Worm (Caenorhabditis elegans) whole organism, midembryonic: ENCODE results near the gene T06C12.14.
"Not testable (repeated sequence)": the region's sequence is repeated elsewhere in the genome, so short reads cannot be mapped to it uniquely, and the experiment has no call there.

ENCODE experiments used
- T22C8.4 ChIP-seq: fragments of 200-800 bp; sonication (Bioruptor generic); IDR thresholded peaks from 2 replicates; pipeline ENCODE4 v1.3.6; 2022; ENCODE audit warnings: missing genetic modification characterization, missing compliant biosample characterization
- cog-1 ChIP-seq: sonication (generic microtip); optimal IDR thresholded peaks from 2 replicates; lab custom pipeline; 2016; ENCODE audit warnings: missing genetic modification characterization, missing compliant biosample characterization
- flt-1 ChIP-seq: fragments of 200-800 bp; sonication (Bioruptor generic); IDR thresholded peaks from 2 replicates; pipeline ENCODE4 v1.3.6; 2022; ENCODE audit warnings: missing genetic modification characterization, missing compliant biosample characterization
- klf-2 ChIP-seq: fragments of 200-800 bp; sonication (Bioruptor generic); conservative IDR thresholded peaks from 2 replicates; pipeline ENCODE4 v1.3.6; 2022; ENCODE audit warnings: missing genetic modification reagents, missing genetic modification characterization, missing compliant biosample characterization
- med-1 ChIP-seq: sonication (generic microtip); optimal IDR thresholded peaks from 2 replicates; lab custom pipeline; 2017; ENCODE audit warnings: missing genetic modification characterization, mild to moderate bottlenecking, missing compliant biosample characterization, antibody characterized with exemption, missing genetic modification reagents; ENCODE audit not compliant: insufficient read depth
- ref-1 ChIP-seq: fragments of 200-800 bp; sonication (Bioruptor generic); conservative IDR thresholded peaks from 2 replicates; pipeline ENCODE4 v1.3.6; 2022; ENCODE audit warnings: missing genetic modification reagents, missing genetic modification characterization, missing compliant biosample characterization
- tab-1 ChIP-seq: fragments of 200-800 bp; sonication (Bioruptor generic); IDR thresholded peaks from 2 replicates; pipeline ENCODE4 v1.3.6; 2022; ENCODE audit warnings: missing genetic modification characterization, missing compliant biosample characterization
- ztf-23 ChIP-seq: fragments of 200-800 bp; sonication (Bioruptor generic); IDR thresholded peaks from 2 replicates; pipeline ENCODE4 v1.3.6; 2022; ENCODE audit warnings: missing genetic modification reagents, missing genetic modification characterization, missing compliant biosample characterization
- ztf-29 ChIP-seq: fragments of 200-800 bp; sonication (Bioruptor generic); IDR thresholded peaks from 2 replicates; pipeline ENCODE4 v1.3.6; 2022; ENCODE audit warnings: missing genetic modification reagents, missing genetic modification characterization, missing compliant biosample characterization

The T06C12.14 gene

DNA sequence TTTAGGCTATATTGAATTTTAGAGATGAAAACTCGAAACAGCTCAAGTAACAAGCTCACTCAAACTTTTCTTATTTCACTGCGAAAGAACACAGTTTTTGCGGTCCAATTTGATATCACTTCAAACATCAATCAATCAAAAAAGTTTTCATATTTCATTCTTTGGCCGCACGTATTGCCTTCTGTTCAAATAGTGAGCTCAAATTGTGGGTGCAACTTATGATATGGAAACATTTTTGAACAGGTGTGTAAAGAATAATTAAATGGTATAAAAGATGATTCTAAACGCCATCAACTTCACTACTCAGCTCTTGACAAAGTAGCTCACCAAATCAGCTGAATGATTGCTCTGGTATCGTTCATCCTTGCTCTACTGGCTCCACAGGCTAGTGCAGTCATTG is at the start of gene T06C12.14:
Gene T06C12.14 (plus strand): TSS at position 301 of the 400 bp plus-strand sequence.
- TF ChIP-seq med-1 (no peak), klf-2 (GFP tag; lab: Robert Waterston, UW) (no peak), ztf-29 (GFP tag; lab: Robert Waterston, UW) (no peak), flt-1 (no peak), cog-1 (tag; lab: Kevin White, UChicago) (no peak), T22C8.4 (GFP tag; lab: Robert Waterston, UW) (no peak), ref-1 (no peak), tab-1 (no peak), ztf-23 (GFP tag; lab: Robert Waterston, UW) (no peak)

DNA sequence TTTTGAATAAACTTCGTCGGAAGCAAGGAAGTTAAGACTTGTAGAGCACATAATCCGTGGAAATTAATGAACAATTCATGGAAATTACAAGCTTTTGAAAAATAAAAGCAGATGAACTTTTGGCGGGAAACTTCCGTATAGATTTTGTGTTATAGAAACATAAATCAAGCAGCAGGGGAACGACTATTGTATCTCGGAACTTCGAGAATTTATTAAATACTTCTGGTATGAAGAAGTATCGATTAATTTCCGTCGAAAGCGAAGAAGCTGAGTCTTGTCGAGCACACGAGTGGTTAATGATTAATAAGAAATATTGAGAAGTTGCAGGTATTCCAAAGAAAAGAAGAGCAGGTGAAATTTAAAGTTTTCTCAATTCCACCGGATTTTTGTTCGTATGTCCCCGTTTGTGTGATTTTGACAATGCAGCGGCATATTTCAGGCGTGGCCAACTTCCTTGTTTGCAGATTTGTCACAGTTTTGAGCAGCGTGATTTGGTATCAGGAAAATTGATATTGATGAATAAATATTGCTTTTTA is 49.5 kb upstream of the T06C12.14 start, which contains the start of gene srh-147:
Gene srh-147 (minus strand): TSS at position 51 of the 536 bp plus-strand sequence.
- TF ChIP-seq tab-1; cog-1 (tag; lab: Kevin White, UChicago); ref-1: not testable (repeated sequence)

DNA sequence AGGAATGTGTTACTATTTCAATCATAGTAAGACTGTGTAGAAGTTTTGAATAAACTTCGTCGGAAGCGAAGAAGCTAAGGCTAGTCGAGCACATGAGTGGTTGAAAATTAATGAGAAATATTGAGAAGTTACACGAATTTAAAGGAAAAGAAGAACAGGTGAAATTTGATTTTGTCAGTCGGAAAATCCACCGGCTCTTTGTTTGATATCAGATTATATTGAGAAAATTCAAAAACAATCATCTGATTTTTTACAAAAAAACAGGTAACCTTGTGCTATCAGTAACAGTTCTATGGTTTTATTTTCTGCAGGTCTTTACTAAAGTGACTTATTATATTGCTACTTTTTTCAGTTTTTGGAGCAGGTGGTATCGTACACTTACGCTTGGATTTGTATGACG is 41.5 kb upstream of the T06C12.14 start, which contains the start of gene srh-148:
Gene srh-148 (minus strand): TSS at position 101 of the 400 bp plus-strand sequence.
- TF ChIP-seq med-1 (no peak), ztf-29 (GFP tag; lab: Robert Waterston, UW) (no peak), ztf-23 (GFP tag; lab: Robert Waterston, UW) (no peak)

DNA sequence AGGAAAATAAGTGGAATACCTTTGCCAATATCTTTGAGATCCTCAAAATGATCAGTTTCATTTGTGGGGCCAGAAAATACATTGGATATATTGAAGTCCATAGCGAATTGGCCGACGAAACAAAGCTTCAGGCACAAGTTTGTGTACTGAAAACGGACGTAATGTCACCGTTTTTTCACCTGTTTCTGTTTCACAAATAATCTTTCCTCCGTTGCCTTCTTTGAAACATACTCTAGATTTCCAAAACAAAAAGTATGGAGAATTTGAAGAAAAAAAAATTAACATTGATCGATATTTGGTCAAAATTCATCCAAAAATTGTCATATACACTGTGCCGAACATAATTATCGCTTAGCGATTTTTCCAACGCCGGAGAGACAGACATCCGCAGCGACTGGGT is 37.2 kb upstream of the T06C12.14 start, which contains the start of gene srz-12:
Gene srz-12 (minus strand): TSS at position 101 of the 400 bp plus-strand sequence.
- no peak for TF ChIP-seq T22C8.4 (GFP tag; lab: Robert Waterston, UW)
- TF ChIP-seq ref-1, result no peak
- no peak for TF ChIP-seq med-1
- TF ChIP-seq ztf-29 (GFP tag; lab: Robert Waterston, UW), result no peak
- TF ChIP-seq cog-1 (tag; lab: Kevin White, UChicago), result no peak
- TF ChIP-seq tab-1, result no peak
- TF ChIP-seq flt-1, result no peak
- no peak for TF ChIP-seq ztf-23 (GFP tag; lab: Robert Waterston, UW)
- TF ChIP-seq klf-2 (GFP tag; lab: Robert Waterston, UW), result no peak

DNA sequence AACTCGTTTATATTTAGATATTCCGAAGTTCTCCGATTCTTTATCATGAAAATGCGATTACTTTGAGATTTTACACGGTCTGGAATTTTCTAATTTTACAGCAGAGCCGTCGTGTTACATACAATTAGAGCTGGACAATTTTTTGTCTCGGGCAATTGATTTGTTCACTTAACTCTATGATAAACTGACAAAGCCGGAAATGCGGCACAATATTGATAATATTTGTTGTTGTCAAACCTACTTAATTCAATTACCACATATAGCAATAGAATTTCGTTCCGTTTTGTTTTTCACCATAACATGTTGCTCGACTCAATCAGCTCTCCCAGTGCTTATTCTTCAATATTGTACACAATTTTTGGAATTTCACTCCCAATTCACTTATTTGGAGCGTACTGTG is 36.8 kb upstream of the T06C12.14 start, which contains the start of gene srh-299:
Gene srh-299 (plus strand): TSS at position 301 of the 400 bp plus-strand sequence.
- TF ChIP-seq tab-1 (no peak), ztf-29 (GFP tag; lab: Robert Waterston, UW) (no peak), ztf-23 (GFP tag; lab: Robert Waterston, UW) (no peak), cog-1 (tag; lab: Kevin White, UChicago) (no peak), ref-1 (no peak), T22C8.4 (GFP tag; lab: Robert Waterston, UW) (no peak), flt-1 (no peak), med-1 (no peak), klf-2 (GFP tag; lab: Robert Waterston, UW) (no peak)

DNA sequence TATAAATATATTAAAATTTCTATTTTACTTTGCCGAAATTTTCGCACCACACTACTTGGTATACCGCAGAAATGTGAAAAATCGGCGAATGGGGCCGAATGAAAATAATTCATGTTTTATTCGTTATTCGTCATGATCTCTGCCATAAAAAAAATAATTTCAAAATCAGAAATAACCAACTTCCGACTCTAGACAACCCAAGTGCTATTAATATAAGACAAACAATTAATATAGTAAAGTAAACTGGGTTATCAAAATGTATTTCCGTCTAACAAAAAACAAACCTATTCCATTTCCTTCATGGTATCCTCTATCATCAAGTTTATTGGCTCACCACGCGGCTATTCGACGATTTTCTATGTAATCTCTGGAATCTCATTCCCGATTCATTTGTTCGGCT is 34.0 kb upstream of the T06C12.14 start, which contains the start of gene srh-293:
Gene srh-293 (plus strand): TSS at position 301 of the 400 bp plus-strand sequence.
- TF ChIP-seq flt-1 (no peak), T22C8.4 (GFP tag; lab: Robert Waterston, UW) (no peak)

DNA sequence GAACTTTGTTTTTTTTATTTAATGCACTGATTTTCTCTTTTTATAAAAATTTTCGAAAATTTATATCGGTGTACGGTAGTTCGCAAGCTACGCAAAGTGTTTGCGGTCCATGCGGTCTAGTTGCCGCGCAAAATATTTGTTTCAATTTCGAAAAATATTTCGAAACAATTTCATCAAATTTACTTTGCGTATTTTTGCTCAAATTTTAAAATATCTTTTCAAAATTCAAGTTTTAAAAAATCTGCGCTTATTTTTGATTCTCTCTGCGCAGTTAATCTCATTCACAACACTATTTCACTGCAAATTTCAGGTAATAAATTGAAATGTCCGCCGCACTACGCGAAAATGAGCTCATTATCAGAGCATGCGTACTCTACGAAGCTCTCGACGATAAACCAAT is 32.4 kb upstream of the T06C12.14 start, which contains the start of gene fbxa-197:
Gene fbxa-197 (plus strand): TSS at position 301 of the 400 bp plus-strand sequence.
- TF ChIP-seq cog-1 (tag; lab: Kevin White, UChicago) (no peak), ztf-29 (GFP tag; lab: Robert Waterston, UW) (no peak), tab-1 (no peak), ref-1 (no peak)

DNA sequence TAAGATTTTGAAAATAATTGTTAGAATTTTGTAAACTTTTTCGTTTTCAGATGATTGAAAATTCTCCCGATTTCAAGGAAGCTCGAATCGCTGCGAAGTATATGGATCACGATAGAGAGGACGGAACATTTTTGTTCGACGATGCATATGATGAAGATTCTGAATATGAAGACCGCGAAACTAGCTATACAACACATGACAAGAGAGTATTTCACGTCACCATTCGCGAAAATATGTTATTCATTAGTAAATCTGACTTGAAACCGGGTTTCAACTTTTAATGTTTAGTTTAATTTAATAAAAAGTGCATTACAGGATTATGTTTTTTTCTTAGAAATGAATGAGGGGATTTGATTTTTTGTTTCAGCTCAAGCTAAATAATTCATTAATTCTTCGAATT is 29.4 kb upstream of the T06C12.14 start, which contains the start of gene str-57:
Gene str-57 (plus strand): TSS at position 301 of the 400 bp plus-strand sequence.
- TF ChIP-seq ref-1, result no peak
- no peak for TF ChIP-seq ztf-23 (GFP tag; lab: Robert Waterston, UW)
- no peak for TF ChIP-seq klf-2 (GFP tag; lab: Robert Waterston, UW)
- TF ChIP-seq cog-1 (tag; lab: Kevin White, UChicago), result no peak

DNA sequence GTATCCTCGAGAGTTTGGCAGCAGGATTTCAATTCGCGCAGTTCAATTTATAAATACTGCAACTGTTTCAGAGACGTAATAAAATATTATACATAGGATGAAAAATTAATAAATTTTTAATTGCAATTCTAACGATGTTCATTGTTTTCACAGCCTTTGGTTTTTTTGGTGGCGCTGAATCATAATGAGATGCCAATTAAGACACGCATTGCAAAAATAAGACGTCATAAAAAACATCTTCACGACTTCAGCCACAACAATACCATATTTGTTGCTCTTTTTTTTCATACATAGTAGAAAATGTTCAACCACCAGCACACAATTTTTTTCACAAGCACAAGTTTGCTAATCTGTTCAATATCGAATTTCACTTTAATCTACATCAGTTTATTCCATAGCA is 27.5 kb upstream of the T06C12.14 start, which contains the start of gene str-56:
Gene str-56 (plus strand): TSS at position 301 of the 400 bp plus-strand sequence.
- no peak for TF ChIP-seq T22C8.4 (GFP tag; lab: Robert Waterston, UW)
- no peak for TF ChIP-seq med-1
- TF ChIP-seq ztf-23 (GFP tag; lab: Robert Waterston, UW), result no peak
- no peak for TF ChIP-seq klf-2 (GFP tag; lab: Robert Waterston, UW)

DNA sequence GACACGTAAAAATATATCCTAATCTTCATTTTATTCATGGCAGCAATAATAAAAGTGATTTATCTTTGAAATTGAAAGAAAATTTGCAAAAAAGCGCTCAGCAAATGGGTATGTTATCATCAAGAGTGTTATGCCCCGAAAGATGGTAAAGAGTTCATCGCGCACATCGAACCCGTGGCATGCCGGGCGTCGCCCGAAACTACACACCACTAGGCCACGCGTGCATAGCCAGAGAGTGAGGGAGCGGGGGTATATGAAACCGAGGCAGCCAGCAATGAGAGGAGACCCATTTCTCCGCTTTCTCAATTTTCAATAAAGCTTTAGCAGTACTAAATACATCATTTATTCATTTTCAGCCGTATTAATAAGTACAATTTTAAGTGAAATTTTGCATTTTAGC is 26.0 kb upstream of the T06C12.14 start:
- TF ChIP-seq T22C8.4 (GFP tag; lab: Robert Waterston, UW), result peak; percentile 99
- TF ChIP-seq tab-1, result peak; percentile 100
- peak; percentile 91 for TF ChIP-seq med-1
- TF ChIP-seq klf-2 (GFP tag; lab: Robert Waterston, UW), result peak; percentile 99
- TF ChIP-seq ztf-29 (GFP tag; lab: Robert Waterston, UW), result peak; percentile 100
- TF ChIP-seq flt-1, result peak; percentile 99
- peak; percentile 96 for TF ChIP-seq cog-1 (tag; lab: Kevin White, UChicago)
- TF ChIP-seq ztf-23 (GFP tag; lab: Robert Waterston, UW), result peak; percentile 99
- TF ChIP-seq ref-1, result peak; percentile 100

DNA sequence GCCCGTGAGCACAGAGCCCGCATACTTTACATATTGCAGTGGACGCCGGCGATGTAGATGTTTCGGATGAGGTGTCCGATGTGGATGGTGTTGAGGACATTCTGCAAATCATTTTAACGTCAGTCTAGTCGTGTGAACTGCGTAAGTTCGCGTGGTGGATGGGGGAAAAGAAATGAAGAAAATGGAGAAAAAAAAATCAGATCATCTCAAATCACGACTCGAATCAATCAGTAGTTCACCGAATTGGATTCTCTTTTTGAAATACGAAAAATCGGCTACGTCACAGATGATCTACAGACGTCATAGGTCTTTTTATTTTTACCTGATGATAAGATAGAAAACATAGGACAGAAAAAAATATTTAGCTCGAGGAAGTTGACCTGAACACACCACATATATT is 23.5 kb upstream of the T06C12.14 start, which contains the start of gene nhr-102:
Gene nhr-102 (minus strand): TSS at position 101 of the 400 bp plus-strand sequence.
- TF ChIP-seq cog-1 (tag; lab: Kevin White, UChicago) (no peak), flt-1 (no peak), med-1 (no peak), klf-2 (GFP tag; lab: Robert Waterston, UW) (no peak)
